Worm (Caenorhabditis elegans) whole organism, L2 larva: ENCODE results near the gene F10B5.2.

Source experiments
- mdl-1 ChIP-seq, 2 experiments: fragments of 150-350 bp in 1 of 2; sonication (generic microtip) in 1 of 2; optimal IDR thresholded peaks; 2 replicates each; lab custom pipeline; 2017; ENCODE audit warnings: missing biosample characterization in 2 of 2, missing genetic modification characterization in 2 of 2
- skn-1 ChIP-seq: sonication (generic microtip); optimal IDR thresholded peaks from 2 replicates; lab custom pipeline; 2017; ENCODE audit warnings: missing biosample characterization, missing genetic modification characterization
- ztf-11 ChIP-seq: sonication (generic microtip); optimal IDR thresholded peaks from 2 replicates; lab custom pipeline; 2017; ENCODE audit warnings: missing biosample characterization, missing genetic modification characterization
- ztf-4 ChIP-seq: fragments of 150-350 bp; optimal IDR thresholded peaks from 2 replicates; lab custom pipeline; 2014; ENCODE audit warnings: missing biosample characterization, missing genetic modification characterization

- TF ChIP-seq ztf-11, result no peak
- no peak for TF ChIP-seq skn-1 (tag; lab: Kevin White, UChicago)
- TF ChIP-seq ztf-4 (tag; lab: Kevin White, UChicago), result no peak
- no peak for TF ChIP-seq mdl-1 (tag; optimal IDR thresholded peaks at IDR 0.05; lab: Kevin White, UChicago)
Measured at ce11 chrII:8152711-8153325, 8.3 kb downstream of the F10B5.2 start.
